Worm (Caenorhabditis elegans) whole organism, L4/young adult: ENCODE data around the gene R05G6.3.

ENCODE experiments used
- dao-5 ChIP-seq: sonication (generic microtip); optimal IDR thresholded peaks from 2 replicates; lab custom pipeline; 2016; ENCODE audit warnings: missing genotype, missing genetic modification characterization, moderate library complexity, missing compliant biosample characterization
- him-1 ChIP-seq: sonication (generic microtip); optimal IDR thresholded peaks from 2 replicates; lab custom pipeline; 2016; ENCODE audit warnings: missing genotype, missing genetic modification reagents, missing genetic modification characterization, missing compliant biosample characterization

- TF ChIP-seq him-1 (tag; lab: Kevin White, UChicago) (no peak), dao-5 (tag; lab: Kevin White, UChicago) (no peak)
Observed at ce11 chrIV:7503322-7503721, 13.0 kb upstream of the R05G6.3 start, which contains the start of gene glt-6.
